Fruit fly (Drosophila melanogaster) whole organism, adult: Measurements from ENCODE around the gene Drsl3.

Experiments
- CG11617 ChIP-seq: fragments of 200-800 bp; sonication (Bioruptor generic); optimal IDR thresholded peaks from 2 replicates; lab custom pipeline; 2017; ENCODE audit warnings: mild to moderate bottlenecking, missing biosample characterization, missing genetic modification reagents, missing genetic modification characterization
- CG14711 ChIP-seq: fragments of 200-800 bp; sonication (Bioruptor generic); optimal IDR thresholded peaks from 2 replicates; lab custom pipeline; 2018; ENCODE audit warnings: missing biosample characterization, mild to moderate bottlenecking, missing genetic modification characterization, moderate library complexity
- CG5204 ChIP-seq: fragments of 200-800 bp; sonication (Bioruptor generic); optimal IDR thresholded peaks from 2 replicates; lab custom pipeline; 2016; ENCODE audit warnings: missing biosample characterization, missing genetic modification characterization
- Clk ChIP-seq: fragments of 200-800 bp; sonication (Bioruptor generic); optimal IDR thresholded peaks from 2 replicates; lab custom pipeline; 2017; ENCODE audit warnings: missing biosample characterization, missing genetic modification characterization
- Crg-1 ChIP-seq: fragments of 200-800 bp; sonication (Bioruptor generic); optimal IDR thresholded peaks from 2 replicates; lab custom pipeline; 2016; ENCODE audit warnings: missing biosample characterization, missing genetic modification characterization
- Hr96 ChIP-seq: fragments of 200-800 bp; sonication (Bioruptor generic); optimal IDR thresholded peaks from 2 replicates; lab custom pipeline; 2016; ENCODE audit warnings: missing biosample characterization, missing genetic modification characterization
- bab1 ChIP-seq: fragments of 200-800 bp; sonication (Bioruptor generic); optimal IDR thresholded peaks from 3 replicates; lab custom pipeline; 2019; ENCODE audit warnings: missing biosample characterization, mild to moderate bottlenecking, missing genetic modification characterization, moderate library complexity
- cnc ChIP-seq, 2 experiments: fragments of >200 bp; optimal IDR thresholded peaks; 2 replicates each; lab custom pipeline; 2017
- kay ChIP-seq: fragments of 200-800 bp; sonication (Bioruptor generic); peaks from one replicate; lab custom pipeline; 2016; ENCODE audit warnings: missing biosample characterization, missing genetic modification characterization, borderline replicate concordance
- pad ChIP-seq: fragments of 200-800 bp; sonication (Bioruptor generic); optimal IDR thresholded peaks from 3 replicates; lab custom pipeline; 2017; ENCODE audit warnings: missing biosample characterization, missing genetic modification characterization, mild to moderate bottlenecking, moderate library complexity, missing genetic modification reagents
- tj ChIP-seq: fragments of 200-800 bp; sonication (Bioruptor generic); optimal IDR thresholded peaks from 3 replicates; lab custom pipeline; 2017; ENCODE audit warnings: missing biosample characterization, mild to moderate bottlenecking, missing genetic modification characterization, moderate library complexity
- toe ChIP-seq: fragments of 200-800 bp; sonication (Bioruptor generic); optimal IDR thresholded peaks from 2 replicates; lab custom pipeline; 2016; ENCODE audit warnings: missing biosample characterization, missing genetic modification characterization

- TF ChIP-seq Crg-1 (no peak), Hr96 (no peak), pad (GFP tag; lab: Kevin White, UChicago) (no peak), Clk (GFP tag; lab: Kevin White, UChicago) (no peak), CG11617 (GFP tag; lab: Kevin White, UChicago) (no peak), kay (GFP tag; lab: Kevin White, UChicago) (no peak), cnc (optimal IDR thresholded peaks at IDR 0.05; lab: Kevin White, UChicago) (no peak), CG5204 (GFP tag; lab: Kevin White, UChicago) (no peak), tj (no peak), bab1 (GFP tag; lab: Kevin White, UChicago) (no peak), toe (GFP tag; lab: Kevin White, UChicago) (no peak), CG14711 (tag; lab: Kevin White, UChicago) (no peak)
Observed at dm6 chr3L:3284900-3285299, 29.9 kb upstream of the Drsl3 start.
